Worm (Caenorhabditis elegans) whole organism, young adult: ENCODE data around the gene cca-1.

Source experiments
- K12H6.12 ChIP-seq: fragments of 200-800 bp; sonication (Bioruptor generic); optimal IDR thresholded peaks from 2 replicates; lab custom pipeline; 2018; ENCODE audit warnings: mild to moderate bottlenecking, missing genetic modification characterization, missing compliant biosample characterization
- ceh-91 ChIP-seq: fragments of 200-800 bp; sonication (Bioruptor generic); IDR thresholded peaks from 2 replicates; pipeline ENCODE4 v1.3.6; 2022; ENCODE audit warnings: missing genetic modification reagents, missing genetic modification characterization, missing compliant biosample characterization
- egl-44 ChIP-seq: fragments of 200-800 bp; sonication (Bioruptor generic); IDR thresholded peaks from 2 replicates; pipeline ENCODE4 v1.3.6; 2022; ENCODE audit warnings: missing genetic modification reagents, missing genetic modification characterization, missing compliant biosample characterization
- fkh-3 ChIP-seq: sonication (generic microtip); optimal IDR thresholded peaks from 2 replicates; lab custom pipeline; 2016; ENCODE audit warnings: mild to moderate bottlenecking, missing genetic modification characterization, missing compliant biosample characterization
- mxl-1 ChIP-seq: sonication (generic microtip); optimal IDR thresholded peaks from 2 replicates; lab custom pipeline; 2016; ENCODE audit warnings: missing genetic modification characterization, missing compliant biosample characterization
- nfya-1 ChIP-seq: sonication (generic microtip); optimal IDR thresholded peaks from 2 replicates; lab custom pipeline; 2017; ENCODE audit warnings: antibody characterized with exemption, missing compliant biosample characterization, missing genetic modification characterization, borderline replicate concordance; ENCODE audit not compliant: insufficient read depth
- nhr-90 ChIP-seq: sonication (generic microtip); optimal IDR thresholded peaks from 2 replicates; lab custom pipeline; 2016; ENCODE audit warnings: missing genotype, mild to moderate bottlenecking, missing genetic modification characterization, missing compliant biosample characterization
- snpc-3.4 ChIP-seq: sonication (generic microtip); optimal IDR thresholded peaks from 2 replicates; lab custom pipeline; 2017; ENCODE audit warnings: missing genetic modification characterization, mild to moderate bottlenecking, missing compliant biosample characterization, antibody characterized with exemption, moderate library complexity, missing genotype, missing genetic modification reagents
- unc-130 ChIP-seq: sonication (generic microtip); optimal IDR thresholded peaks from 2 replicates; lab custom pipeline; 2016; ENCODE audit warnings: missing genetic modification reagents, missing genetic modification characterization, missing compliant biosample characterization
- ztf-6 ChIP-seq: fragments of 200-800 bp; sonication (Bioruptor generic); IDR thresholded peaks from 2 replicates; pipeline ENCODE4 v1.3.6; 2022; ENCODE audit warnings: missing genetic modification reagents, missing genetic modification characterization, missing compliant biosample characterization

DNA sequence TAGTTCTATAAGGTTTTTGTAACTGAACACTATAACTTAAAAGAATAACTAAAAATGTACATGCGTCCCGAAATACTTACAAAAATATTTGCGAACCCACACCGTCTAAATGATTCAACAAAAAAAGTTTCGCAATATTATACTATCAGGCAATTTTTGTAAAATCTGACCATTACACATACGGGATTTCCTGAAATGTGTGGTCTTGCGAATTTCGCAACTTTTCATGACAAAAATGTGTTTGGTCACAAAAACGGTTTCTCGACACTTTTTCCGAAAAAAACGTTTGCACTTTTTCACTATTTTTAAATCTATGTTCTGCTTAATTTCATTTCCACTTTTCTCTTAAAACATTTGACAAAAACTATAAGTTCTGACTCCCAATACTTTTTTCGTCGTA lies 60.5 kb downstream of the cca-1 start:
- TF ChIP-seq nhr-90 (tag; lab: Kevin White, UChicago) (no peak), egl-44 (GFP tag; lab: Robert Waterston, UW) (no peak), ztf-6 (GFP tag; lab: Robert Waterston, UW) (no peak), fkh-3 (tag; lab: Kevin White, UChicago) (no peak), K12H6.12 (tag; lab: Kevin White, UChicago) (no peak), nfya-1 (tag; lab: Kevin White, UChicago) (no peak), mxl-1 (tag; lab: Kevin White, UChicago) (no peak), ceh-91 (no peak), snpc-3.4 (tag; lab: Kevin White, UChicago) (no peak), unc-130 (GFP tag; lab: Kevin White, UChicago) (no peak)
